Worm (Caenorhabditis elegans) whole organism, early embryonic: ENCODE data around the gene srj-10.

ENCODE experiments used
- B0310.2 ChIP-seq: sonication (generic microtip); optimal IDR thresholded peaks from 2 replicates; lab custom pipeline; 2016; ENCODE audit warnings: mild to moderate bottlenecking, missing genetic modification characterization, missing compliant biosample characterization
- F13C5.2 ChIP-seq: sonication (generic microtip); optimal IDR thresholded peaks from 2 replicates; lab custom pipeline; 2017; ENCODE audit warnings: mild to moderate bottlenecking, missing genetic modification characterization, inconsistent platforms, missing compliant biosample characterization
- aly-1 ChIP-seq: sonication (generic microtip); optimal IDR thresholded peaks from 2 replicates; lab custom pipeline; 2016; ENCODE audit warnings: missing genetic modification characterization, missing compliant biosample characterization
- ama-1 ChIP-seq: fragments of 150-350 bp; optimal IDR thresholded peaks from 2 replicates; lab custom pipeline; 2014
- ceh-13 ChIP-seq: fragments of 200-800 bp; sonication (Bioruptor generic); optimal IDR thresholded peaks from 2 replicates; lab custom pipeline; 2018; ENCODE audit warnings: mild to moderate bottlenecking, missing genetic modification characterization, missing compliant biosample characterization
- ceh-36 ChIP-seq: sonication (generic microtip); optimal IDR thresholded peaks from 2 replicates; lab custom pipeline; 2016; ENCODE audit warnings: missing genetic modification characterization, inconsistent platforms, missing compliant biosample characterization
- ets-7 ChIP-seq: sonication (generic microtip); optimal IDR thresholded peaks from 2 replicates; lab custom pipeline; 2016; ENCODE audit warnings: missing genotype, missing genetic modification characterization, missing compliant biosample characterization
- flt-1 ChIP-seq: fragments of 200-800 bp; sonication (Bioruptor generic); IDR thresholded peaks from 2 replicates; pipeline ENCODE4 v1.3.6; 2022; ENCODE audit warnings: missing genetic modification characterization, missing compliant biosample characterization
- hmbx-1 ChIP-seq: sonication (generic microtip); optimal IDR thresholded peaks from 2 replicates; lab custom pipeline; 2016; ENCODE audit warnings: mild to moderate bottlenecking, missing genetic modification characterization, missing compliant biosample characterization
- hmg-4 ChIP-seq: fragments of 200-800 bp; sonication (Bioruptor generic); optimal IDR thresholded peaks from 2 replicates; lab custom pipeline; 2018; ENCODE audit warnings: mild to moderate bottlenecking, missing genetic modification characterization, missing compliant biosample characterization
- hnd-1 ChIP-seq: sonication (generic microtip); optimal IDR thresholded peaks from 2 replicates; lab custom pipeline; 2016; ENCODE audit warnings: missing genetic modification characterization, missing compliant biosample characterization
- pes-1 ChIP-seq: fragments of 200-800 bp; sonication (Bioruptor generic); IDR thresholded peaks from 2 replicates; pipeline ENCODE4 v1.3.6; 2022; ENCODE audit warnings: missing genetic modification reagents, missing genetic modification characterization, missing compliant biosample characterization
- scrt-1 ChIP-seq: fragments of 200-800 bp; sonication (Bioruptor generic); IDR thresholded peaks from 2 replicates; pipeline ENCODE4 v1.3.6; 2022; ENCODE audit warnings: missing genetic modification characterization, missing compliant biosample characterization
- sea-1 ChIP-seq: fragments of 200-800 bp; sonication (Bioruptor generic); conservative IDR thresholded peaks from 2 replicates; pipeline ENCODE4 v1.3.6; 2022; ENCODE audit warnings: missing genetic modification characterization, missing compliant biosample characterization
- tbx-11 ChIP-seq: fragments of 200-800 bp; sonication (Bioruptor generic); IDR thresholded peaks from 2 replicates; pipeline ENCODE4 v1.3.6; 2022; ENCODE audit warnings: missing genetic modification characterization, missing compliant biosample characterization
- tbx-37 ChIP-seq: fragments of 200-800 bp; sonication (Bioruptor generic); conservative IDR thresholded peaks from 2 replicates; pipeline ENCODE4 v1.3.6; 2022; ENCODE audit warnings: missing genetic modification reagents, missing genetic modification characterization, missing compliant biosample characterization
- tra-4 ChIP-seq: sonication (generic microtip); optimal IDR thresholded peaks from 2 replicates; lab custom pipeline; 2017; ENCODE audit warnings: missing genetic modification characterization, missing compliant biosample characterization

srj-10 gene

DNA sequence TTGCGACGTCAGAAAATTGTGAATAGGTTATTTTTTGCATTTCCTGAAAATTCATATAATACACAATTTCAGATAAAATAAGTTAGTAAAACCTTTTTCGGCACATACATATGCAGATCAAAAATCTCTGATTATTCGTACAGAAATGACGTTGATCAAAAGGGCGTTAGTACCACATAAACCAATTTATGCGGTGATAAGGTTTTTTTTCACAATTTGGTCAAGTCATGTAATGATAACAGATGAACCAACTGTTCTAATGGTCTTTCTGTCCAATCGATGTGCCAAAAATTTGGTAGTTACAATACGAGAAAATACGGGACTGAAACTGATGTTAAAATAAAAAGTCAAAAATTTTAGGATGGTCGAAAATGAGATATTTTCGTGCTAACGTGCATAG, 6.3 kb upstream of the srj-10 start:
- TF ChIP-seq pes-1 = no peak
- TF ChIP-seq tra-4 (tag; lab: Kevin White, UChicago) = no peak
- no peak for TF ChIP-seq tbx-11
- TF ChIP-seq ets-7 = no peak
- no peak for TF ChIP-seq hmbx-1
- no peak for TF ChIP-seq B0310.2 (tag; lab: Kevin White, UChicago)

DNA sequence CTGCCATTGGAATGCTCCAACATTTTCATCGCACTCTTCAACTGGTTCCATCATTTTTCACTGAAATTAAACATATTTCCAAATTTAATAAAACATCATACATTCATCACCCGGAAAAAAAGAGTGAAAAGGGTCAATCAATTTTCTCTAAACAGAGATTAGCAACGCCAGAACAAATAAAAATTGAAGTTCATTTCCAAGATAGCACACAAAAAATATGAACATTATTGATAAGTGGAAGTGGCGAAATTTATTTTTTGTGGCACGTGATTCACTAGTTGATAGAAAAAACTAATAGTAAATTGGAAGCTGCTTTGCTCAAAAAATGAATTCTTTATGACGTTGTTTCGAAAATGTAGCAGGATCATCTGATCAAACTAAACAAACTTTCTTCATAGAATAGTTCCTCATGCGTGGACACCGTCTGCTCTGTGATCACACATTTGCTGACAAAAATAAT, 1.5 kb upstream of the srj-10 start, which contains the start of the genes F14H3.12 and srj-29:
Gene F14H3.12, minus strand, starts transcription at position 74 of the 460 bp plus-strand sequence.
Gene srj-29, plus strand, starts transcription at position 410 of the 460 bp plus-strand sequence.
- no peak for TF ChIP-seq aly-1 (tag; lab: Kevin White, UChicago)
- TF ChIP-seq scrt-1 (GFP tag; lab: Robert Waterston, UW) = no peak
- TF ChIP-seq B0310.2 (tag; lab: Kevin White, UChicago) = no peak
- TF ChIP-seq ets-7 = no peak
- no peak for TF ChIP-seq ama-1 (lab: Kevin White, UChicago)
- no peak for TF ChIP-seq sea-1 (GFP tag; lab: Robert Waterston, UW)
- no peak for TF ChIP-seq ceh-13 (GFP tag; lab: Kevin White, UChicago)
- TF ChIP-seq flt-1 (GFP tag; lab: Robert Waterston, UW) = no peak
- no peak for TF ChIP-seq tbx-37 (GFP tag; lab: Robert Waterston, UW)
- no peak for TF ChIP-seq hmg-4 (GFP tag; lab: Kevin White, UChicago)
- no peak for TF ChIP-seq hnd-1
- no peak for TF ChIP-seq F13C5.2 (tag; lab: Kevin White, UChicago)
- no peak for TF ChIP-seq pes-1
- TF ChIP-seq ceh-36 (tag; lab: Kevin White, UChicago) = no peak
- TF ChIP-seq tra-4 (tag; lab: Kevin White, UChicago) = no peak
- TF ChIP-seq hmbx-1 = no peak
- no peak for TF ChIP-seq tbx-11

DNA sequence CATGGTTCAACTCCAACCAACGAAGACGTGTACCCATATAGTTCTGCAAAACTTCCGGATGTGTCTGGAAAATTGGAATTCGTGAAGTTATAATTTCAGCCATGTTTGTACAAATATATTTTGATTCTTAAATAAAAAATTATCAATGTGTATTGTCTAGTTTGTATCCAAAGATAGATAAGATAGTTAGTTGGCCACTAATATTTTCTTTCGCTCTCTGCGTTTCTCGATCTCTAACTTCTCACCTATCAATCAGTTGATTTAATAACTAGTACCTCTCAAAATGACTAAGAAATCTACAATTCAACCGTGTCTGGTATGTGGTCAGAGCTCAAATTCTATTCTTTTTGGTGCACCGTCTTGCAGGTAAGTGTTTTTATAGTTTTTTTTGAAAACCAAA, 2.6 kb downstream of the srj-10 start, which contains the start of gene nhr-176:
Gene nhr-176, plus strand, starts transcription at position 159 of the 400 bp plus-strand sequence.
- TF ChIP-seq ceh-36 (tag; lab: Kevin White, UChicago) (no peak), sea-1 (GFP tag; lab: Robert Waterston, UW) (no peak), ets-7 (no peak), B0310.2 (tag; lab: Kevin White, UChicago) (no peak), aly-1 (tag; lab: Kevin White, UChicago) (no peak), tra-4 (tag; lab: Kevin White, UChicago) (no peak), tbx-11 (no peak), ama-1 (lab: Kevin White, UChicago) (no peak), hmg-4 (GFP tag; lab: Kevin White, UChicago) (no peak), F13C5.2 (tag; lab: Kevin White, UChicago) (no peak), hmbx-1 (no peak), scrt-1 (GFP tag; lab: Robert Waterston, UW) (no peak), tbx-37 (GFP tag; lab: Robert Waterston, UW) (no peak), pes-1 (no peak), ceh-13 (GFP tag; lab: Kevin White, UChicago) (no peak), hnd-1 (no peak), flt-1 (GFP tag; lab: Robert Waterston, UW) (no peak)

DNA sequence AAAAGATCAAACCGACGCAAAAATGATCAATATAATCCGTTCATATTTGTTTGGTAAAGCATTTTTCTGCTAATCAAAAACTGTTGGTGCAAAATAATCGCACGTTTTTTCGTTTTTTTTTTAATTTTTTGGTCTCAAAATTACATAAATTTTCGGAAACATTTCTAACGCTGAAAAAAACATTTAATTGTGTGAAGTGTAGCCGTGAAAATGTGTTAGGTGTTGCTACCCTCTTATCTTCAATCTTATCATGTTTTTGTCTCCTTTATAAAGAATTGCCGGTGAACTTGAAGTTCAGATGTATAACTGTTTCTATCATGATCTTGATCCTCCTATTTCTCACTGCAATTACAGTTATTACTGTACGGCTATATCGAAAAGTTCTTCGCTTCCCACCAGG, 4.8 kb downstream of the srj-10 start, which contains the start of gene cyp-35D1:
Gene cyp-35D1, plus strand, starts transcription at position 301 of the 400 bp plus-strand sequence.
- TF ChIP-seq B0310.2 (tag; lab: Kevin White, UChicago) = no peak
- TF ChIP-seq flt-1 (GFP tag; lab: Robert Waterston, UW) = no peak
- no peak for TF ChIP-seq ama-1 (lab: Kevin White, UChicago)
- no peak for TF ChIP-seq tbx-37 (GFP tag; lab: Robert Waterston, UW)
- TF ChIP-seq aly-1 (tag; lab: Kevin White, UChicago) = no peak
- no peak for TF ChIP-seq F13C5.2 (tag; lab: Kevin White, UChicago)

DNA sequence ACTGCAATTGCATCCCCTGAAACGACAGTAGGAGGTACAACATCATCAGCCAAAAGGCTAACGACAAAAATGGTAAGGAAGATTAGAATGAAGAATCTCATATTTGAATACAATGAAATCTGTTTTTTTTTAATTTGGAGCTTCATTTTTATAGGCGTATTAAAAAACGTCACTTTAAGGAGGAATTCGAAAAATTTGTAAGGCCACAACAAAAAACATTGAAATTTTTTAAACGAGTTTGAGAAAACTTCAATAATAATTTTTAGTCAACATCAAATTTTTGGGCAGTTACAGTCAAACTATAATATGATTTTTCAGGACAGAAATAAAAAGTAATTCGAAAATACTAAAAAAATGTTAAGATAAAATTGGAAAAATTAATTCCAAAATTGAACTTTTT, 11.0 kb downstream of the srj-10 start, which contains the start of gene F14H3.14:
Gene F14H3.14, minus strand, starts transcription at position 101 of the 400 bp plus-strand sequence.
- no peak for TF ChIP-seq scrt-1 (GFP tag; lab: Robert Waterston, UW)
- no peak for TF ChIP-seq F13C5.2 (tag; lab: Kevin White, UChicago)
- no peak for TF ChIP-seq aly-1 (tag; lab: Kevin White, UChicago)
- no peak for TF ChIP-seq hmg-4 (GFP tag; lab: Kevin White, UChicago)
- TF ChIP-seq hmbx-1 = no peak
- TF ChIP-seq sea-1 (GFP tag; lab: Robert Waterston, UW) = no peak
- TF ChIP-seq tra-4 (tag; lab: Kevin White, UChicago) = no peak
- no peak for TF ChIP-seq ceh-13 (GFP tag; lab: Kevin White, UChicago)
- no peak for TF ChIP-seq hnd-1
- no peak for TF ChIP-seq pes-1
- TF ChIP-seq B0310.2 (tag; lab: Kevin White, UChicago) = no peak
- no peak for TF ChIP-seq ama-1 (lab: Kevin White, UChicago)
- TF ChIP-seq ets-7 = no peak
- TF ChIP-seq tbx-37 (GFP tag; lab: Robert Waterston, UW) = no peak
- TF ChIP-seq ceh-36 (tag; lab: Kevin White, UChicago) = no peak
- TF ChIP-seq flt-1 (GFP tag; lab: Robert Waterston, UW) = no peak
- TF ChIP-seq tbx-11 = no peak

DNA sequence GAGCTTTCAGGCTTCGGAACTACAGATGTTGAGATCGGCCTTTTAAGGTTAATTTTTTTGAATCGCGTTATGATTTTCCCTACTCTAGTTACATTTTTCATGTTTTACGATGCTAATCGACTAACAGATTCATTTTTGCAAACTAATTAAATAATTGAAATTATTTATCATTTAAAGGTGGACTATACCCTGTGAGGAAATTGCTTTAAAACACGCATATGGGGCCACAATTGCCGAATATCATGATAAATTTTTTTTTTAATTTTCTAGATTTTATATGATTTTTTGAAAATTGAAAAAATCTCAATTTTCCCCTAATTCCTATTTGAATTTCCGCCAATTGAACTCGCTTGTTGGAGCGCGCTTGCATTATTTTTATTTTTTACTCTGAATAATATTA, 11.8 kb downstream of the srj-10 start, which contains the start of gene fbxa-100:
Gene fbxa-100, minus strand, starts transcription at position 101 of the 400 bp plus-strand sequence.
- TF ChIP-seq aly-1 (tag; lab: Kevin White, UChicago) (no peak), hnd-1 (no peak), tbx-37 (GFP tag; lab: Robert Waterston, UW) (no peak), tra-4 (tag; lab: Kevin White, UChicago) (no peak)

DNA sequence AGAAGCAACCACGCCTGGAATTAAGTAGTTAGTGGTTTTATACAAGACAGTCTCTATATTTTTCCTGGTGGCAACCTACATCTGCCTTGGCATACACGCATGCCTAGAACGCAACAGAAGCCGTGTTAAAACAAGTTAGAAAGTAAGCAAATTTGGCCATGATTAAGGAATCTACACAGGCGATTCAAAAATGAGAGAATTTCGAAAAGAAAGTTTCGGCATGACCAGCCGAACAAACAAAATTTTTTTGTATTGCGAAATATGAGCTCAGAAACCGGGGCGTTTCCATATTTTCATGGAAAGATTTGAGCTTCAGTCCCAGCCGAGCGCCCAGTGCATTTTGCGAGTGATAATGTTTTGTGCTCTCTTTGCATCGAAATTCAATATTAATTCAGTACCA, 13.6 kb downstream of the srj-10 start, which contains the start of gene F14H3.15:
Gene F14H3.15, minus strand, starts transcription at position 101 of the 400 bp plus-strand sequence.
- TF ChIP-seq ceh-36 (tag; lab: Kevin White, UChicago) (no peak), B0310.2 (tag; lab: Kevin White, UChicago) (no peak), tbx-11 (no peak), hmg-4 (GFP tag; lab: Kevin White, UChicago) (no peak), hnd-1 (no peak), F13C5.2 (tag; lab: Kevin White, UChicago) (no peak), ceh-13 (GFP tag; lab: Kevin White, UChicago) (no peak), hmbx-1 (no peak), sea-1 (GFP tag; lab: Robert Waterston, UW) (no peak), scrt-1 (GFP tag; lab: Robert Waterston, UW) (no peak), flt-1 (GFP tag; lab: Robert Waterston, UW) (no peak), ets-7 (no peak), aly-1 (tag; lab: Kevin White, UChicago) (no peak), ama-1 (lab: Kevin White, UChicago) (no peak), tra-4 (tag; lab: Kevin White, UChicago) (no peak), pes-1 (no peak)
